Fruit fly (Drosophila melanogaster) whole organism, pupa: Measurements from ENCODE around the gene Tfb4.

Source experiments
- CG10348 ChIP-seq: fragments of 200-800 bp; sonication (Bioruptor generic); IDR thresholded peaks from 2 replicates; pipeline ENCODE4 v1.3.6; 2022; ENCODE audit warnings: missing biosample characterization, missing genetic modification characterization
- CG12605 ChIP-seq: fragments of 200-800 bp; sonication (Bioruptor generic); IDR thresholded peaks from 2 replicates; pipeline ENCODE4 v1.3.6; 2022; ENCODE audit warnings: missing biosample characterization, missing genetic modification characterization
- CG13204 ChIP-seq: fragments of 200-800 bp; sonication (Bioruptor generic); optimal IDR thresholded peaks from 2 replicates; lab custom pipeline; 2018; ENCODE audit warnings: missing biosample characterization, mild to moderate bottlenecking, missing genetic modification characterization, moderate library complexity
- CG14655 ChIP-seq: fragments of 200-800 bp; sonication (Bioruptor generic); optimal IDR thresholded peaks from 3 replicates; lab custom pipeline; 2017; ENCODE audit warnings: mild to moderate bottlenecking, missing biosample characterization, missing genetic modification reagents, missing genetic modification characterization
- CG15710 ChIP-seq: fragments of 200-800 bp; sonication (Bioruptor generic); optimal IDR thresholded peaks from 2 replicates; lab custom pipeline; 2018; ENCODE audit warnings: missing biosample characterization, mild to moderate bottlenecking, missing genetic modification characterization, moderate library complexity
- CG17806 ChIP-seq: fragments of 200-800 bp; sonication (Bioruptor generic); optimal IDR thresholded peaks from 2 replicates; lab custom pipeline; 2018; ENCODE audit warnings: missing biosample characterization, mild to moderate bottlenecking, missing genetic modification characterization, moderate library complexity
- CG32121 ChIP-seq: fragments of 200-800 bp; sonication (Bioruptor generic); IDR thresholded peaks from 2 replicates; pipeline ENCODE4 v1.3.6; 2022; ENCODE audit warnings: missing biosample characterization, missing genetic modification characterization
- CG34367 ChIP-seq: fragments of 200-800 bp; sonication (Bioruptor generic); optimal IDR thresholded peaks from 2 replicates; lab custom pipeline; 2018; ENCODE audit warnings: missing biosample characterization, mild to moderate bottlenecking, missing genetic modification characterization
- CG4496 ChIP-seq: fragments of 200-800 bp; sonication (Bioruptor generic); IDR thresholded peaks from 3 replicates; pipeline ENCODE4 v1.3.6; 2022; ENCODE audit warnings: missing biosample characterization, missing genetic modification characterization
- CG8159 ChIP-seq: fragments of 200-800 bp; sonication (Bioruptor generic); optimal IDR thresholded peaks from 3 replicates; lab custom pipeline; 2018; ENCODE audit warnings: missing biosample characterization, mild to moderate bottlenecking, missing genetic modification characterization, moderate library complexity
- CG8301 ChIP-seq: fragments of 200-800 bp; sonication (Bioruptor generic); optimal IDR thresholded peaks from 2 replicates; lab custom pipeline; 2018; ENCODE audit warnings: missing biosample characterization, mild to moderate bottlenecking, missing genetic modification characterization
- D1 ChIP-seq: fragments of 200-800 bp; sonication (Bioruptor generic); optimal IDR thresholded peaks from 2 replicates; lab custom pipeline; 2018; ENCODE audit warnings: missing biosample characterization, mild to moderate bottlenecking, missing genetic modification characterization, moderate library complexity
- EcR ChIP-seq: fragments of 200-800 bp; sonication (Bioruptor generic); optimal IDR thresholded peaks from 3 replicates; lab custom pipeline; 2019; ENCODE audit warnings: missing biosample characterization, missing genetic modification characterization, mild to moderate bottlenecking, moderate library complexity, missing genetic modification reagents
- Ets98B ChIP-seq: fragments of 200-800 bp; sonication (Bioruptor generic); IDR thresholded peaks from 2 replicates; pipeline ENCODE4 v1.3.6; 2022; ENCODE audit warnings: missing biosample characterization, missing genetic modification characterization
- Pif1A ChIP-seq: fragments of 200-800 bp; sonication (Bioruptor generic); optimal IDR thresholded peaks from 3 replicates; lab custom pipeline; 2016; ENCODE audit warnings: missing biosample characterization, missing genetic modification characterization
- Pif1B ChIP-seq: fragments of 200-800 bp; sonication (Bioruptor generic); optimal IDR thresholded peaks from 3 replicates; lab custom pipeline; 2016; ENCODE audit warnings: missing biosample characterization, missing genetic modification characterization
- Snoo ChIP-seq: fragments of 200-800 bp; sonication (Bioruptor generic); optimal IDR thresholded peaks from 3 replicates; lab custom pipeline; 2017; ENCODE audit warnings: missing biosample characterization, mild to moderate bottlenecking, missing genetic modification characterization, inconsistent platforms
- fd96Ca ChIP-seq: fragments of 200-800 bp; sonication (Bioruptor generic); IDR thresholded peaks from 3 replicates; pipeline ENCODE4 v1.3.6; 2022; ENCODE audit warnings: missing biosample characterization, missing genetic modification characterization
- gl ChIP-seq: fragments of 200-800 bp; sonication (Bioruptor generic); optimal IDR thresholded peaks from 2 replicates; lab custom pipeline; 2018; ENCODE audit warnings: missing biosample characterization, mild to moderate bottlenecking, missing genetic modification characterization
- rn ChIP-seq: fragments of 200-800 bp; sonication (Bioruptor generic); IDR thresholded peaks from 2 replicates; pipeline ENCODE4 v1.3.6; 2022; ENCODE audit warnings: missing biosample characterization, missing genetic modification characterization

Tfb4 gene

DNA sequence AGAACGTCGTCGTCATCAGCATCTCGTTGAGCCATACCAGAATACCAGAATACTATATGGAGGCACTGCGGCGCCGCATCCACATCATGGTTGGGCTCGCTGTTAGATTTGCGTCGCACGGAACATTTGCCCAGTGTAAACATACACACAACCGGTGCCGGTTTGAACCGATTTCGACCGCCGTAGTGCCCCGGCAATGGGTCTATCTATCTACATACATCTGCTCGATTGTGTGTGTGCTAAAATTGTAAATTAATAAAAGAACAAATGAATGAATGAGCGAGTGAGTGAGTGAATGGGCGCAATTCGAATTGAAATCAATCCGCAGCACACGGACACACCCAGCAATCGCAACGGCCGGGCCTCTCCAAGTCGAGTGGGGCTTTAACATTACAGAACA is 25.0 kb downstream of the Tfb4 start:
- TF ChIP-seq EcR (GFP tag; lab: Kevin White, UChicago) = no peak
- TF ChIP-seq CG4496 = peak; percentile 25; the same call in 1 of the 3 replicates
- TF ChIP-seq CG8159 (tag; lab: Kevin White, UChicago) = no peak
- no peak for TF ChIP-seq gl (tag; lab: Kevin White, UChicago)
- no peak for TF ChIP-seq CG10348 (GFP tag; lab: Robert Waterston, UW)
- TF ChIP-seq Pif1B (GFP tag; lab: Kevin White, UChicago) = no peak
- no peak for TF ChIP-seq Ets98B
- no peak for TF ChIP-seq CG8301 (tag; lab: Kevin White, UChicago)
- TF ChIP-seq CG32121 = no peak
- no peak for TF ChIP-seq CG13204 (GFP tag; lab: Kevin White, UChicago)
- TF ChIP-seq CG17806 (tag; lab: Kevin White, UChicago) = no peak
- TF ChIP-seq D1 (tag; lab: Kevin White, UChicago) = no peak
- no peak for TF ChIP-seq fd96Ca (GFP tag; lab: Robert Waterston, UW)
- no peak for TF ChIP-seq rn (GFP tag; lab: Robert Waterston, UW)
- no peak for TF ChIP-seq CG15710
- TF ChIP-seq CG34367 = no peak
- 0 out of 2 replicates have a peak, but pooled peaks have one; percentile 18 for TF ChIP-seq CG12605 (GFP tag; lab: Robert Waterston, UW)

DNA sequence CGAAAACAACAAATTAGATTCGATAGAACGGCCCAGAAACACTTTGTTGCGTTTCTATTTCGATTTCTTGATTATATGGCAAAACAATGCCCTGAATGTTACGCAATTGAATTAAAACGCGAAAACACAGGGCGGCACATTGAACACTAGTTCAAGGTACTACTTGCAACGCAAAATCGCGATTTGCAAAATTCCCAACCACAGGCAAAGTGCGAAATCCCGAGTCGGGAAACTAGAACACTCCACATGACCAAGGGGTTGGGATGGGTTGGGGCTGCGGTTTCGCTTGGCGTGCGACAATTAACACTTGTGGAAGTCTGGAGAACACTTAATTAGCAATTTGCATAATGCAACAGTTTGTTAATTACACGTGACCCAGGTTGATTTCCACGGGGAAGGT is 26.2 kb downstream of the Tfb4 start:
- TF ChIP-seq CG15710 (no peak), CG8301 (tag; lab: Kevin White, UChicago) (no peak), CG32121 (no peak)

DNA sequence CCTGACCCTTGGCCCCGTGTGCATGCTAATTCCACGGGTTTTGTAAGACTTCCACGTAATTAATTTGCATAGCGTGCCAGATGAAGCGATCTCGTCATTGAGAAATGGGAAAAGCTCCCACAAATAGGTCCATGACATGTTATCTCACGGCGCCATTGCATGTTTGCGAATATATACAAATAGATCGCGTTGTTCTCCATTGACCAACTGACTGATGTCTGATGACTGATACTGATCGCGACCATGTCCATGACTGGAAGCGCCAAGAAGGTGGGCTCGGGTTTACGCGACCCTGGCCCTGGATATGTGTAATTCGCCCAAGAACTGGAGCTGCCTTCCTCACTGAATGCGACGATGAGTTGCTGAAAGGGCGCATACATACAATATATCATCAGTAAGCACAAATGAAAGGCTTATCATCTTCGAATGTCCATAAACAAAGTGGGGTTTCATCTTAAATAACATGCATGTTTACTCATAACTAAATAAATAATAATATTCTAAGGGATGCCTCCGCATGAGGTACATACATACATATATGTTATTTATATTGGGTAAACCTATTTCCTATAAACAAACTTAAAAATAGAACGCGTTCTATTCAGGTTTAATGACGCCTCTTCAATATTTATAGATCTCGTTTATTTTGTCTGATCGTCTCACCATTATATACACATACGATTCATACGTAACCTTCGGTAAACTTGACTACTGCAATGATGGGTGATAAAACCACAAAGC is 27.2 kb downstream of the Tfb4 start:
- TF ChIP-seq rn (GFP tag; lab: Robert Waterston, UW) (no peak), EcR (GFP tag; lab: Kevin White, UChicago) (peak; percentile 70)

DNA sequence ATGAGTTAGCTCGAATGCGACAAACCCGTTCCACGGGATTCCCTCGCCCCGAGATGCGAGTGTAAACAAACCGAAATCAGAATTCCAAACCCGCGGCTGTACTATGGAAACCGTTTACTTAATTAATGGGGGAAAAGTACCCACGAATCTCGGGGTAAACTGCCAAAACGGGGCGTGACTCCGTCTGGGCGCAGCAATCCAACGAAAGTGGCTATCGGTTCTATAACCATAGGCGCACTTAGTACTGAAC is 27.8 kb downstream of the Tfb4 start:
- TF ChIP-seq CG15710 (no peak), CG8301 (tag; lab: Kevin White, UChicago) (no peak), fd96Ca (GFP tag; lab: Robert Waterston, UW) (no peak), Pif1B (GFP tag; lab: Kevin White, UChicago) (no peak), CG17806 (tag; lab: Kevin White, UChicago) (no peak), CG14655 (GFP tag; lab: Kevin White, UChicago) (no peak), Ets98B (no peak), rn (GFP tag; lab: Robert Waterston, UW) (no peak), D1 (tag; lab: Kevin White, UChicago) (no peak), Snoo (tag; lab: Kevin White, UChicago) (no peak), CG12605 (GFP tag; lab: Robert Waterston, UW) (no peak), CG4496 (no peak)

DNA sequence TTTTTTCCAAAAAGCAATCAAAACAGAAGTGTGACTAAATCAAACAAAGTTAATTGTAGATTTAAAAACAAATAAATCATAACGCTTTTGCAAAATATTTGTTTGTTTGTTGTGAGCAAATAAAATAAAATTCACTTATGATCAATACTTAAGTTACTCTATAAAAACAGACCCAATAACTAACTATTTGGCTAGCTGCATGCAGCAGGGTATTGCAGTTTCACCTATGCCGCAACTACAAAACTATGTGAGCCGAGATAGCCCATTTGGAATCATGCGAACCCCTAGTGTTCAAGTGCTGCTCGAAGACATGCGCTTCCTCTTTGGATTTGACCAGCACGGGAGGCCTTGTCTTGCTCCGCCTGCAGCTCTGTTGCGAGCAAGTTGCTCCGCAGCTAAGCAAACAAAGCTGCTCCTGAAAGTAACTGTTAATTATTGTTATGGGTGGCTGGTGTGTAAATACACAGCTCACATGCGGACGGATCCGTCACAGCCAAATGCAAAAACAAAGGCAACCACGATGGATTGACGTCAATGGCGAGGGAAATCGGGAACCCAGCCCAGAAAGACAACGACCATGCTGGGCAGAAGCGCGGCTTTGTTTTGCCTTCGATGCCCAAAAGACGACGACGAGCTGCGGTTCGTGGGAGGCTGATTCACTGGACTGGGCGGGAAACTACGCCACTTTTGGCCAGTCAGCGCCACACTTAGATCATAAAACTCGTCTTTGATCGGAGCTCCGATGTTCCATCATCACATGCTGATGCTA is 28.4 kb downstream of the Tfb4 start:
- no peak for TF ChIP-seq Snoo (tag; lab: Kevin White, UChicago)
- TF ChIP-seq CG10348 (GFP tag; lab: Robert Waterston, UW) = no peak
- no peak for TF ChIP-seq CG15710
- TF ChIP-seq CG8159 (tag; lab: Kevin White, UChicago) = no peak
- TF ChIP-seq EcR (GFP tag; lab: Kevin White, UChicago) = no peak
- no peak for TF ChIP-seq D1 (tag; lab: Kevin White, UChicago)
- no peak for TF ChIP-seq Ets98B
- TF ChIP-seq CG13204 (GFP tag; lab: Kevin White, UChicago) = no peak
- no peak for TF ChIP-seq Pif1A (GFP tag; lab: Kevin White, UChicago)

DNA sequence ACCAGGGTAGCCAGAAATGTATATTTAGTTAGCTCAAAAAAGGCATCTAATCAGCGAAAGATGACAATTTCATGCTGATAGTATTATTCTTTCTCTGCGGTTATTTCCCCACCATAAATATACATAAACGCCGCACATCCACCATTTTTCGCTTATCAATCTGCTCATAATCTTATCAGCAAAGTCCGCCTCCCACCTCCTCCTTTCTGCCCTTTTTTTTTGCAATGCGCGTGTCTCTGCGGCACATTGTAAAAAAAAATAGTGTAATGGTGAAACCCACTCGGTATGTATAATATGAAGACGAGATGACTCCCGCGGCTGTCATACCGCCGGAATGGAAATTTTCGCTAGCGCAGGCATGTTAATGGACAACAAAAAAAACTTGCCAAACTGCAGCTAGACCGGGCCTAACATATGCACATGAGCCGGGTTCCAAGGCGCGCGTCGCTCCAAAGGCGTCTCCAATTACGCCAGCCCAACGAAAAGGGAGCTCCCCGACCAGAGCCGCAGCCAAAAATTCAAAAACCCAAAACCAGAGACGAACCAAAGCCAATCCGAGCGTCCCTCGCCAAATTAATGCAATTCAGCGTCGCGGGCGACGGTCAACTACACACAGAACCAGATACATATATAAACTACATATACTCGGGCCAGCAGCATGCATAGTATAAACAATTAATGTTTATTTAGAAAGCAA is 30.1 kb downstream of the Tfb4 start:
- TF ChIP-seq CG4496 (peak; percentile 54; the same call in 1 of the 3 replicates), CG8159 (tag; lab: Kevin White, UChicago) (no peak), CG13204 (GFP tag; lab: Kevin White, UChicago) (no peak), CG14655 (GFP tag; lab: Kevin White, UChicago) (peak; percentile 24), EcR (GFP tag; lab: Kevin White, UChicago) (no peak)
